Worm (Caenorhabditis elegans): Measurements from ENCODE around the gene C30G12.4.
A peak's percentile ranks its signal among the peaks of the same experiment; 100 is the strongest.

ce11 chrII:7251978-7252377, 10.0 kb upstream of the C30G12.4 start, which contains the start of the genes prx-13 and ada-2:
- TF ChIP-seq lsy-2 (tag; optimal IDR thresholded peaks at IDR 0.05): no peak
- no peak for TF ChIP-seq C34F6.9 (tag; optimal IDR thresholded peaks at IDR 0.05)
- TF ChIP-seq unc-62 (GFP tag; optimal IDR thresholded peaks at IDR 0.05): no peak
- peak; percentile 6 for TF ChIP-seq sma-3 (GFP tag; optimal IDR thresholded peaks at IDR 0.05)
- no peak for TF ChIP-seq unc-55 (GFP tag; optimal IDR thresholded peaks at IDR 0.05)

All from whole organism, L2 larva.